Comparison of ENCODE assay signal across 3 worm cellular contexts in genomic region chrIV:6750117-6750516, ce11.
TF ChIP-seq lines count a peak whose summit lies in the region.

No protein-coding gene starts in this region.

TF ChIP-seq in whole organism, L1 larva, 84 proteins besides CTCF, POLR2A, EP300 and RAD21:
- TF ChIP-seq lsy-2 (tag; optimal IDR thresholded peaks at IDR 0.05; lab: Kevin White, UChicago) = peak in 1 of 2 experiments; percentile 22
- no peak for TF ChIP-seq elt-3 (tag; optimal IDR thresholded peaks at IDR 0.05; lab: Kevin White, UChicago)
- peak; percentile 68 for TF ChIP-seq nhr-71 (tag; optimal IDR thresholded peaks at IDR 0.05; lab: Kevin White, UChicago)
- TF ChIP-seq snu-23 (GFP tag; optimal IDR thresholded peaks at IDR 0.05; lab: Kevin White, UChicago) = peak; percentile 22
- TF ChIP-seq ama-1 (optimal IDR thresholded peaks at IDR 0.05; lab: Kevin White, UChicago) = no peak
- TF ChIP-seq lin-14 (GFP tag; optimal IDR thresholded peaks at IDR 0.05; lab: Kevin White, UChicago) = peak; percentile 55
- peak; percentile 9 for TF ChIP-seq mep-1 (tag; optimal IDR thresholded peaks at IDR 0.05; lab: Kevin White, UChicago)
- TF ChIP-seq tbx-2 (tag; optimal IDR thresholded peaks at IDR 0.05; lab: Kevin White, UChicago) = no peak
- TF ChIP-seq jun-1 (tag; optimal IDR thresholded peaks at IDR 0.05; lab: Kevin White, UChicago) = no peak
- TF ChIP-seq nhr-20 (tag; optimal IDR thresholded peaks at IDR 0.05; lab: Kevin White, UChicago) = peak; percentile 6
- no peak for TF ChIP-seq ets-5 (GFP tag; IDR thresholded peaks at IDR 0.05; lab: Robert Waterston, UW)
- no peak for TF ChIP-seq nhr-90 (tag; optimal IDR thresholded peaks at IDR 0.05; lab: Kevin White, UChicago; ENCODE audit: poor library complexity)
- TF ChIP-seq C16A3.4 (tag; optimal IDR thresholded peaks at IDR 0.05; lab: Kevin White, UChicago) = no peak
- 0 out of 2 replicates have a peak, but pooled peaks have one; percentile 25 for TF ChIP-seq nhr-19 (GFP tag; conservative IDR thresholded peaks at IDR 0.05; lab: Robert Waterston, UW)
- TF ChIP-seq dsc-1 (tag; optimal IDR thresholded peaks at IDR 0.05; lab: Kevin White, UChicago) = peak; percentile 16
- peak; percentile 58 for TF ChIP-seq rnt-1 (tag; optimal IDR thresholded peaks at IDR 0.05; lab: Kevin White, UChicago)
- TF ChIP-seq lin-13 (GFP tag; optimal IDR thresholded peaks at IDR 0.05; lab: Kevin White, UChicago) = no peak

TF ChIP-seq in whole organism, L2 larva, 48 proteins besides CTCF, POLR2A, EP300 and RAD21:
- peak; percentile 19 for TF ChIP-seq C34F6.9 (tag; optimal IDR thresholded peaks at IDR 0.05; lab: Kevin White, UChicago)
- peak; percentile 37 for TF ChIP-seq F13H6.1 (tag; optimal IDR thresholded peaks at IDR 0.05; lab: Kevin White, UChicago)
- TF ChIP-seq sma-9 (GFP tag; optimal IDR thresholded peaks at IDR 0.05; lab: Kevin White, UChicago) = peak; percentile 76
- no peak for TF ChIP-seq sma-9 (tag; optimal IDR thresholded peaks at IDR 0.05; lab: Kevin White, UChicago)
- peak in 1 of 2 experiments; percentile 18 for TF ChIP-seq lsy-2 (tag; optimal IDR thresholded peaks at IDR 0.05; lab: Kevin White, UChicago)
- TF ChIP-seq ama-1 (optimal IDR thresholded peaks at IDR 0.05; lab: Kevin White, UChicago) = no peak

TF ChIP-seq in whole organism, mixed stage, embryonic, 35 proteins besides CTCF, POLR2A, EP300 and RAD21:
- no peak for TF ChIP-seq ces-1 (GFP tag; optimal IDR thresholded peaks at IDR 0.05; lab: Kevin White, UChicago)
- peak; percentile 26 for TF ChIP-seq unc-62 (GFP tag; optimal IDR thresholded peaks at IDR 0.05; lab: Kevin White, UChicago)
TF ChIP-seq in whole organism, mixed stage, embryonic: peak in this region for 1.
